Fruit fly (Drosophila melanogaster) whole organism, pupa: Measurements from ENCODE around the gene Sgs5.
A peak's percentile ranks its signal among the peaks of the same experiment; 100 is the strongest.

Experiments
- CG10348 ChIP-seq: fragments of 200-800 bp; sonication (Bioruptor generic); IDR thresholded peaks from 2 replicates; pipeline ENCODE4 v1.3.6; 2022; ENCODE audit warnings: missing biosample characterization, missing genetic modification characterization
- CG12605 ChIP-seq: fragments of 200-800 bp; sonication (Bioruptor generic); IDR thresholded peaks from 2 replicates; pipeline ENCODE4 v1.3.6; 2022; ENCODE audit warnings: missing biosample characterization, missing genetic modification characterization
- CG13204 ChIP-seq: fragments of 200-800 bp; sonication (Bioruptor generic); optimal IDR thresholded peaks from 2 replicates; lab custom pipeline; 2018; ENCODE audit warnings: missing biosample characterization, mild to moderate bottlenecking, missing genetic modification characterization, moderate library complexity
- CG14655 ChIP-seq: fragments of 200-800 bp; sonication (Bioruptor generic); optimal IDR thresholded peaks from 3 replicates; lab custom pipeline; 2017; ENCODE audit warnings: mild to moderate bottlenecking, missing biosample characterization, missing genetic modification reagents, missing genetic modification characterization
- CG15710 ChIP-seq: fragments of 200-800 bp; sonication (Bioruptor generic); optimal IDR thresholded peaks from 2 replicates; lab custom pipeline; 2018; ENCODE audit warnings: missing biosample characterization, mild to moderate bottlenecking, missing genetic modification characterization, moderate library complexity
- CG17806 ChIP-seq: fragments of 200-800 bp; sonication (Bioruptor generic); optimal IDR thresholded peaks from 2 replicates; lab custom pipeline; 2018; ENCODE audit warnings: missing biosample characterization, mild to moderate bottlenecking, missing genetic modification characterization, moderate library complexity
- CG32121 ChIP-seq: fragments of 200-800 bp; sonication (Bioruptor generic); IDR thresholded peaks from 2 replicates; pipeline ENCODE4 v1.3.6; 2022; ENCODE audit warnings: missing biosample characterization, missing genetic modification characterization
- CG34367 ChIP-seq: fragments of 200-800 bp; sonication (Bioruptor generic); optimal IDR thresholded peaks from 2 replicates; lab custom pipeline; 2018; ENCODE audit warnings: missing biosample characterization, mild to moderate bottlenecking, missing genetic modification characterization
- CG4496 ChIP-seq: fragments of 200-800 bp; sonication (Bioruptor generic); IDR thresholded peaks from 3 replicates; pipeline ENCODE4 v1.3.6; 2022; ENCODE audit warnings: missing biosample characterization, missing genetic modification characterization
- CG8159 ChIP-seq: fragments of 200-800 bp; sonication (Bioruptor generic); optimal IDR thresholded peaks from 3 replicates; lab custom pipeline; 2018; ENCODE audit warnings: missing biosample characterization, mild to moderate bottlenecking, missing genetic modification characterization, moderate library complexity
- CG8301 ChIP-seq: fragments of 200-800 bp; sonication (Bioruptor generic); optimal IDR thresholded peaks from 2 replicates; lab custom pipeline; 2018; ENCODE audit warnings: missing biosample characterization, mild to moderate bottlenecking, missing genetic modification characterization
- CG9948 ChIP-seq: fragments of 200-800 bp; sonication (Bioruptor generic); optimal IDR thresholded peaks from 2 replicates; lab custom pipeline; 2018; ENCODE audit warnings: missing biosample characterization, mild to moderate bottlenecking, missing genetic modification characterization, moderate library complexity
- D1 ChIP-seq: fragments of 200-800 bp; sonication (Bioruptor generic); optimal IDR thresholded peaks from 2 replicates; lab custom pipeline; 2018; ENCODE audit warnings: missing biosample characterization, mild to moderate bottlenecking, missing genetic modification characterization, moderate library complexity
- EcR ChIP-seq: fragments of 200-800 bp; sonication (Bioruptor generic); optimal IDR thresholded peaks from 3 replicates; lab custom pipeline; 2019; ENCODE audit warnings: missing biosample characterization, missing genetic modification characterization, mild to moderate bottlenecking, moderate library complexity, missing genetic modification reagents
- Ets98B ChIP-seq: fragments of 200-800 bp; sonication (Bioruptor generic); IDR thresholded peaks from 2 replicates; pipeline ENCODE4 v1.3.6; 2022; ENCODE audit warnings: missing biosample characterization, missing genetic modification characterization
- Pif1A ChIP-seq: fragments of 200-800 bp; sonication (Bioruptor generic); optimal IDR thresholded peaks from 3 replicates; lab custom pipeline; 2016; ENCODE audit warnings: missing biosample characterization, missing genetic modification characterization
- Pif1B ChIP-seq: fragments of 200-800 bp; sonication (Bioruptor generic); optimal IDR thresholded peaks from 3 replicates; lab custom pipeline; 2016; ENCODE audit warnings: missing biosample characterization, missing genetic modification characterization
- Snoo ChIP-seq: fragments of 200-800 bp; sonication (Bioruptor generic); optimal IDR thresholded peaks from 3 replicates; lab custom pipeline; 2017; ENCODE audit warnings: missing biosample characterization, mild to moderate bottlenecking, missing genetic modification characterization, inconsistent platforms
- fd96Ca ChIP-seq: fragments of 200-800 bp; sonication (Bioruptor generic); IDR thresholded peaks from 3 replicates; pipeline ENCODE4 v1.3.6; 2022; ENCODE audit warnings: missing biosample characterization, missing genetic modification characterization
- gl ChIP-seq: fragments of 200-800 bp; sonication (Bioruptor generic); optimal IDR thresholded peaks from 2 replicates; lab custom pipeline; 2018; ENCODE audit warnings: missing biosample characterization, mild to moderate bottlenecking, missing genetic modification characterization
- rn ChIP-seq: fragments of 200-800 bp; sonication (Bioruptor generic); IDR thresholded peaks from 2 replicates; pipeline ENCODE4 v1.3.6; 2022; ENCODE audit warnings: missing biosample characterization, missing genetic modification characterization

Gene Sgs5

DNA sequence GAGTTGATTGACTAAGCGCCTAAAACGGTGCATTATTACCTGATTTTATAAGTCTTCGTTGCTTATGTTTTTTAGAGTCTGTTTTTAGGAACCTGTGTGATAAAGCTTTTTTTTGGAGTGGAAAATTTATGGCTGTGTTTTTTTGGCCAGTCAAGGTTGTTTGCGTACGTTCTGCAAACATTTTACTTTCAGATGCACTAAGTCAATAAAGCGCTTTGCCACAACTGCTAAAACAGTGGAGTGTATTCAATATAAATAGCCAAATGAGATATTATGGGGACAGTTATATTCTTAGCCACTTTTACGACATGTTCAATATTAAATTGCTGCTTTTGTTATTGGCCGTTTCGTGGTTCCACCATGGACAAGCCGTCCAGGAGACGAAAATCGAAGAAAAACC is at the start of gene Sgs5:
Gene Sgs5 (plus strand): TSS at position 279 of the 400 bp plus-strand sequence.
- TF ChIP-seq Snoo (tag; lab: Kevin White, UChicago) (no peak), rn (GFP tag; lab: Robert Waterston, UW) (no peak), CG17806 (tag; lab: Kevin White, UChicago) (no peak), CG13204 (GFP tag; lab: Kevin White, UChicago) (no peak), CG32121 (no peak), Pif1B (GFP tag; lab: Kevin White, UChicago) (no peak), fd96Ca (GFP tag; lab: Robert Waterston, UW) (no peak), D1 (no peak), CG9948 (tag; lab: Kevin White, UChicago) (no peak), CG10348 (GFP tag; lab: Robert Waterston, UW) (no peak), gl (tag; lab: Kevin White, UChicago) (no peak), CG34367 (tag; lab: Kevin White, UChicago) (no peak), EcR (no peak), Pif1A (GFP tag; lab: Kevin White, UChicago) (no peak), CG8159 (tag; lab: Kevin White, UChicago) (no peak), CG4496 (GFP tag; lab: Robert Waterston, UW) (no peak), CG14655 (GFP tag; lab: Kevin White, UChicago) (no peak), CG15710 (tag; lab: Kevin White, UChicago) (no peak)

DNA sequence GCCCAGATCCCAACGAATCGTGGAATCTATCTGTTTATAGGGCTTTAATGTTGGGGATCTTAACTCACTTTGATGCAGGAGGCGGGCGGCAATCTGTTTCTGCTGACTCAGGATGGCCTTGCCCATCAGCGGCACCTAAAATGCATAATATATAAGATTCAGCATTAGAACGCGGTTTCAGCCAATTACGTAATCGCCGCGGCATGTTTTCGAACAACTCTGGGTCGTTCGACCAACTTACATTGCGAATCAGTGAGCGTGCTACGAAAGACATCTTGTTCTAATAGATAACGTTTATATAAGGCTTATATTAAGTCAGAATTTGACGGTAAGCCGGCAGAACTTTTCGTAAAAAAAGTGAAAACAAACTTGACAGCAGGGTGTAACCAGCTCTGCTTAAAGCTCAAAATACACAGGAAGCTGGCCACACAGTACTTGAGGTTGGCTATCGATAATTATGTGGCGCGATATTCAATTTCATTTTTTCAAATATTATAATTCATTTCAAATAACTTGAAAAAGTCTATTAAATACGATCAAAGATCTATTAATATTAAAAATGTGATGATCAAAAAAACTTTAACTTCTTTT is 49.0 kb upstream of the Sgs5 start, which contains the start of gene Prx3:
Gene Prx3 (minus strand): TSS at position 417 of the 591 bp plus-strand sequence.
- no peak for TF ChIP-seq fd96Ca (GFP tag; lab: Robert Waterston, UW)
- no peak for TF ChIP-seq CG12605
- no peak for TF ChIP-seq CG14655 (GFP tag; lab: Kevin White, UChicago)
- no peak for TF ChIP-seq rn (GFP tag; lab: Robert Waterston, UW)
- no peak for TF ChIP-seq Pif1B (GFP tag; lab: Kevin White, UChicago)
- TF ChIP-seq D1 = no peak
- TF ChIP-seq CG4496 (GFP tag; lab: Robert Waterston, UW) = no peak
- no peak for TF ChIP-seq CG17806 (tag; lab: Kevin White, UChicago)
- TF ChIP-seq CG13204 (GFP tag; lab: Kevin White, UChicago) = no peak
- TF ChIP-seq CG8159 (tag; lab: Kevin White, UChicago) = no peak
- no peak for TF ChIP-seq CG9948 (tag; lab: Kevin White, UChicago)
- TF ChIP-seq gl (tag; lab: Kevin White, UChicago) = no peak
- no peak for TF ChIP-seq Pif1A (GFP tag; lab: Kevin White, UChicago)
- TF ChIP-seq CG8301 (tag; lab: Kevin White, UChicago) = no peak
- TF ChIP-seq CG10348 (GFP tag; lab: Robert Waterston, UW) = no peak
- no peak for TF ChIP-seq CG32121
- no peak for TF ChIP-seq CG15710 (tag; lab: Kevin White, UChicago)
- TF ChIP-seq Ets98B = no peak

DNA sequence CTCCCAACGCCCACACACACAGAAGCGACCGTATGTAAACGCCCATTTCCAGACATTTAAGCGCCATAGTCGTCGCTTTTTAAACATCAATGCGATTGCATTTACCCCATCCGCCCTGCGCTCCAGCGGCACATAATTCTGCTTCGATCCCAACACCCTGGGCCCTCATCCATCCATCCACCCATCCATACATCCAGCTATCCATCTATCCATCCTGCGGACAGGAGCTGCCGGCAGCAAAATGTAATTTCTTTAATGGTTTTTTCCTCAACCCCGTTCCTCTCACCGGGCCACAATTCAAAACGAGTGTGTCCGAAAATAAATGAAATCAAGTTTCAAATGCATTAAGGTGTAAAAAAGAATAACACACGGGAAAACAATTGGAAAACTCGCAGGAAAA is 45.2 kb upstream of the Sgs5 start:
- TF ChIP-seq CG8159 (tag; lab: Kevin White, UChicago) (no peak), CG12605 (no peak), rn (GFP tag; lab: Robert Waterston, UW) (no peak), CG13204 (GFP tag; lab: Kevin White, UChicago) (no peak), D1 (no peak), CG32121 (no peak), CG4496 (GFP tag; lab: Robert Waterston, UW) (no peak), EcR (no peak), Pif1B (GFP tag; lab: Kevin White, UChicago) (no peak), Ets98B (no peak), Pif1A (GFP tag; lab: Kevin White, UChicago) (no peak), CG15710 (tag; lab: Kevin White, UChicago) (no peak)
- TF ChIP-seq, all 21 proteins: peak for 0

DNA sequence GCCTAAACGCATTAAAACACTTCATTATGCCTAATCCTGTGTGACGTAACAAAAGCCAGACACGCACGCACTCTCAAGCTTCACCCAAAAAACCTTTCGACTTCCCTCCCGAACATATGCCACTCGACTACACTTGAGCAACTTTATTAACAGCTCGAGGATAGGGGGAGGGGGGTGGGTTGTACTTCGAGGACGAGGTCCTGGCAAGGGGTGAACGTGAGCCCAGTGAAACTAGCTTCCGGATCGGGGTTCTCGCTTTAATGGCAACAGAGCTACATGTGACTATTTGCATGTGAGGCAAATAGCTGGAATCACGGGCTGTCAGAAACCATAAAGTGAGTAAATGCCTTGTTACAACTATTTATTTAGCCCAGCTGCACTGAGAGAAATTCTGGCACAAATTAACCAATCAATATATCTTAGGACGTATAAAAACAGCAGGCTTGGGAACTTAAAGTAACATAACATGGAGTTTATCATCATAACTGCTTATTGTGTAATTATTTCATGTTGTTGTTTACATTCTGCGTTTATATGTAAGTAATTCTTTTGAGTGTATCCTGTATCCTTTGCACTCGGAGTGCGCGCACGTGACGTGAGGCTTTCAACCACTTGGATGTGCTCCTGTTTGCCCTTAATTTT is 44.2 kb upstream of the Sgs5 start:
- TF ChIP-seq CG15710 (tag; lab: Kevin White, UChicago) = no peak
- no peak for TF ChIP-seq CG9948 (tag; lab: Kevin White, UChicago)
- TF ChIP-seq CG12605 = no peak
- TF ChIP-seq CG8159 (tag; lab: Kevin White, UChicago) = no peak
- no peak for TF ChIP-seq Snoo (tag; lab: Kevin White, UChicago)
- no peak for TF ChIP-seq Pif1B (GFP tag; lab: Kevin White, UChicago)
- TF ChIP-seq D1 = no peak
- TF ChIP-seq rn (GFP tag; lab: Robert Waterston, UW) = no peak
- no peak for TF ChIP-seq CG10348 (GFP tag; lab: Robert Waterston, UW)

DNA sequence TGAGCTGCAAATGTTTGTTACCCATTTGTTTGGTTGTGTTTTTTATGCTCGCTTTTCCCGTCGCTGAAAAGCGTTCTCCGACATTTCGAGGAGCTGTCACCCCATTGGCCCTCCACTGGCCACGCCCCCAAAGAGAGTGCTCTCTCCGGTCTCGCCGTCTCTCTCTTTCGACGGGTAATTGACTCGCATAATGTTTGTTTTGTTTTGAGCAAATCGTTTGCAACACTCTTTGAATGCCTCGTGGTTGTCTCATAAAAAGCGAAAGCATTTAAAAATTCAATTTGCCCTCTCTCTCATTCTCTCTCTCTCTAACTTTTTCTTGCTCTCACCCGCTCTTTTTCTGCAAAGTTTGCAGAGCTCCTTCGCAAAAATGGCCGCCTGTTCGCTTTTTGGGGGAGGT is 37.7 kb upstream of the Sgs5 start:
- 0 out of 3 replicates have a peak, but pooled peaks have one; percentile 20 for TF ChIP-seq fd96Ca (GFP tag; lab: Robert Waterston, UW)
- TF ChIP-seq CG8159 (tag; lab: Kevin White, UChicago) = no peak

DNA sequence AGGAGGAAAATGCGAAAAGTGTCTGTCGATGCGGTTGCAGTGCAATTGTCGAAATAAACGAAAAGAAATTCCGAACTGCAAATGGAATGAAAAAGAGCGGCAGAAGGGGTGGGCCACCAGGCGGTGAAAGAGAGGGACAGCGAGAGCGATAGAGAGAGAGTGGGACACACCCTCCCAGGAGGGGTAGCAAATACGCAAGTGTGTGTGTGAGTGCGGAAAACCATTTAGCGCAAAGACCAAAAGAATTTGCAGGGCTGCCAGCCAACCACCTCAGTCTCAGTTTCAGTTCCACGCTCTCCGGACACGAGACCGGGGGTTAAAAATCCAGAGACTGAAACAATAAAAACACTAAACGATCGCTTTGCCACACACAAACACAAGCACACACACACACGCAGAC is 36.5 kb upstream of the Sgs5 start, which contains the start of gene Hmx:
Gene Hmx (plus strand): TSS at position 301 of the 400 bp plus-strand sequence.
- no peak for TF ChIP-seq CG8301 (tag; lab: Kevin White, UChicago)
- TF ChIP-seq EcR = no peak
- TF ChIP-seq CG9948 (tag; lab: Kevin White, UChicago) = no peak
- no peak for TF ChIP-seq CG4496 (GFP tag; lab: Robert Waterston, UW)
- TF ChIP-seq Pif1A (GFP tag; lab: Kevin White, UChicago) = no peak
- no peak for TF ChIP-seq CG15710 (tag; lab: Kevin White, UChicago)
- no peak for TF ChIP-seq CG13204 (GFP tag; lab: Kevin White, UChicago)
- no peak for TF ChIP-seq CG17806 (tag; lab: Kevin White, UChicago)
- no peak for TF ChIP-seq gl (tag; lab: Kevin White, UChicago)
- TF ChIP-seq CG14655 (GFP tag; lab: Kevin White, UChicago) = no peak
- no peak for TF ChIP-seq CG10348 (GFP tag; lab: Robert Waterston, UW)
- no peak for TF ChIP-seq Ets98B
- TF ChIP-seq CG12605 = no peak
- TF ChIP-seq fd96Ca (GFP tag; lab: Robert Waterston, UW) = no peak
- no peak for TF ChIP-seq CG32121
- TF ChIP-seq Pif1B (GFP tag; lab: Kevin White, UChicago) = no peak
- no peak for TF ChIP-seq rn (GFP tag; lab: Robert Waterston, UW)
- TF ChIP-seq CG34367 (tag; lab: Kevin White, UChicago) = no peak
- TF ChIP-seq Snoo (tag; lab: Kevin White, UChicago) = no peak
